Fruit fly (Drosophila melanogaster): Measurements from ENCODE around the gene cm.

- TF ChIP-seq Sox15 (GFP tag; optimal IDR thresholded peaks at IDR 0.05) (peak; percentile 75), Hr39 (GFP tag; optimal IDR thresholded peaks at IDR 0.05) (peak; percentile 93), CG4318 (GFP tag; optimal IDR thresholded peaks at IDR 0.05) (peak; percentile 54), pdm3 (GFP tag; optimal IDR thresholded peaks at IDR 0.05) (peak; percentile 91)
Observed at dm6 chrX:6985182-6985851, 25.6 kb downstream of the cm start.
